Worm (Caenorhabditis elegans): ENCODE results near the gene cht-2.

cht-2 gene

ce11 chrII:8516783-8517182 lies 3.9 kb upstream of the cht-2 start, which contains the start of gene rnh-2 (continued):
- TF ChIP-seq unc-62 (GFP tag; optimal IDR thresholded peaks at IDR 0.05 in 1 of 2) (peak in 1 of 2 experiments; percentile 96), unc-62 (tag; optimal IDR thresholded peaks at IDR 0.05) (no peak), cey-2 (tag; optimal IDR thresholded peaks at IDR 0.05; ENCODE audit: borderline replicate concordance, insufficient read depth) (no peak), lir-3 (tag; optimal IDR thresholded peaks at IDR 0.05) (no peak), ceh-32 (tag; optimal IDR thresholded peaks at IDR 0.05; ENCODE audit: poor library complexity) (no peak), T26A8.4 (GFP tag; IDR thresholded peaks at IDR 0.05) (no peak), T20F7.1 (GFP tag; optimal IDR thresholded peaks at IDR 0.05) (peak; percentile 79), Y5F2A.4 (GFP tag; optimal IDR thresholded peaks at IDR 0.05) (no peak), zfp-2 (tag; optimal IDR thresholded peaks at IDR 0.05) (no peak), mep-1 (tag; optimal IDR thresholded peaks at IDR 0.05) (peak; percentile 82), lin-1 (GFP tag; IDR thresholded peaks at IDR 0.05) (no peak)

- TF ChIP-seq daf-12 (tag; optimal IDR thresholded peaks at IDR 0.05) (no peak), lin-38 (GFP tag; IDR thresholded peaks at IDR 0.05) (peak; percentile 41; the same call in 1 of the 2 replicates), Y105C5A.15 (GFP tag; IDR thresholded peaks at IDR 0.05) (no peak), ceh-28 (tag; optimal IDR thresholded peaks at IDR 0.05) (no peak), madf-5 (GFP tag; IDR thresholded peaks at IDR 0.05) (no peak), T20F7.1 (GFP tag; optimal IDR thresholded peaks at IDR 0.05) (no peak)
These were observed 2.5 kb upstream of the cht-2 start, which contains the start of gene T13H5.8 for ce11 chrII:8518210-8518609. Gene T13H5.8, plus strand, starts transcription at chrII:8518510.

ce11 chrII:8525133-8525736 lies 4.5 kb downstream of the cht-2 start, which contains the start of the genes prp-9 and mrps-18B:
Gene prp-9, minus strand, starts transcription at chrII:8525396.
Gene mrps-18B, plus strand, starts transcription at chrII:8525681.
- TF ChIP-seq sdz-12 (GFP tag; optimal IDR thresholded peaks at IDR 0.05) (no peak), T26A8.4 (GFP tag; IDR thresholded peaks at IDR 0.05) (no peak), hmg-1.1 (GFP tag; IDR thresholded peaks at IDR 0.05) (no peak), lin-39 (tag; optimal IDR thresholded peaks at IDR 0.05) (no peak), zag-1 (tag; optimal IDR thresholded peaks at IDR 0.05) (no peak), hlh-30 (tag; optimal IDR thresholded peaks at IDR 0.05; ENCODE audit: insufficient read depth) (peak; percentile 23), nhr-77 (tag; optimal IDR thresholded peaks at IDR 0.05) (no peak), nhr-42 (GFP tag; IDR thresholded peaks at IDR 0.05) (no peak), ztf-11 (tag; optimal IDR thresholded peaks at IDR 0.05) (no peak), F26F4.8 (GFP tag; conservative IDR thresholded peaks at IDR 0.05) (no peak), ZK546.5 (tag; optimal IDR thresholded peaks at IDR 0.05) (no peak), php-3 (GFP tag; IDR thresholded peaks at IDR 0.05) (no peak), ztf-7 (tag; optimal IDR thresholded peaks at IDR 0.05) (no peak), aha-1 (tag) (no peak), arid-1 (GFP tag; conservative IDR thresholded peaks at IDR 0.05) (no peak), unc-62 (GFP tag; optimal IDR thresholded peaks at IDR 0.05 in 1 of 2) (peak in 1 of 2 experiments; percentile 90), unc-62 (tag; optimal IDR thresholded peaks at IDR 0.05) (no peak), ama-1 (optimal IDR thresholded peaks at IDR 0.05) (no peak), nhr-11 (tag; optimal IDR thresholded peaks at IDR 0.05) (no peak), ceh-20 (GFP tag; IDR thresholded peaks at IDR 0.05) (no peak), dpl-1 (GFP tag; optimal IDR thresholded peaks at IDR 0.05) (peak; percentile 54), daf-16 (GFP tag; optimal IDR thresholded peaks at IDR 0.05) (no peak), daf-16 (tag; optimal IDR thresholded peaks at IDR 0.05) (peak; percentile 25), nhr-48 (tag; optimal IDR thresholded peaks at IDR 0.05) (no peak), nhr-25 (tag; optimal IDR thresholded peaks at IDR 0.05; ENCODE audit: borderline replicate concordance, insufficient read depth) (no peak), daf-12 (tag; optimal IDR thresholded peaks at IDR 0.05) (no peak), zip-11 (GFP tag; IDR thresholded peaks at IDR 0.05) (no peak), mxl-2 (GFP tag; conservative IDR thresholded peaks at IDR 0.05) (no peak), lsy-2 (tag; optimal IDR thresholded peaks at IDR 0.05) (peak in 1 of 2 experiments; percentile 78), fkh-10 (GFP tag; optimal IDR thresholded peaks at IDR 0.05) (no peak), nhr-76 (tag; optimal IDR thresholded peaks at IDR 0.05) (no peak), lin-15B (tag; optimal IDR thresholded peaks at IDR 0.05) (no peak), mes-2 (tag; optimal IDR thresholded peaks at IDR 0.05; ENCODE audit: poor library complexity, severe bottlenecking) (peak; percentile 81), dmd-9 (GFP tag; IDR thresholded peaks at IDR 0.05) (no peak), T20F7.1 (GFP tag; optimal IDR thresholded peaks at IDR 0.05) (peak; percentile 66), fos-1 (tag; optimal IDR thresholded peaks at IDR 0.05) (no peak), lin-38 (GFP tag; IDR thresholded peaks at IDR 0.05) (no peak)

All from whole organism, L4 larva.